Worm (Caenorhabditis elegans) whole organism, young adult: Measurements from ENCODE around the gene F56H9.9.

ENCODE experiments used
- F37B4.10 ChIP-seq: fragments of 200-800 bp; sonication (Bioruptor generic); IDR thresholded peaks from 2 replicates; pipeline ENCODE4 v1.3.6; 2022; ENCODE audit warnings: missing genetic modification characterization, missing compliant biosample characterization
- F57A8.1 ChIP-seq: fragments of 200-800 bp; sonication (Bioruptor generic); optimal IDR thresholded peaks from 2 replicates; lab custom pipeline; 2018; ENCODE audit warnings: mild to moderate bottlenecking, missing genetic modification characterization, moderate library complexity, missing compliant biosample characterization
- K12H6.12 ChIP-seq: fragments of 200-800 bp; sonication (Bioruptor generic); optimal IDR thresholded peaks from 2 replicates; lab custom pipeline; 2018; ENCODE audit warnings: mild to moderate bottlenecking, missing genetic modification characterization, missing compliant biosample characterization
- ama-1 ChIP-seq, 3 experiments: fragments of 150-350 bp in 1 of 3; sonication (generic microtip) in 2 of 3; optimal IDR thresholded peaks; 2 replicates each; lab custom pipeline; 2014 to 2018; ENCODE audit warnings: missing biosample characterization in 2 of 3, missing genetic modification characterization in 2 of 3, missing genetic modification reagents in 2 of 3
- egrh-3 ChIP-seq: fragments of 200-800 bp; sonication (Bioruptor generic); IDR thresholded peaks from 2 replicates; pipeline ENCODE4 v1.3.6; 2022; ENCODE audit warnings: missing genetic modification reagents, missing genetic modification characterization, missing compliant biosample characterization
- let-526 ChIP-seq: fragments of 200-800 bp; sonication (Bioruptor generic); IDR thresholded peaks from 2 replicates; pipeline ENCODE4 v1.3.6; 2022; ENCODE audit warnings: missing genetic modification reagents, missing genetic modification characterization, missing compliant biosample characterization
- lir-1 ChIP-seq: fragments of 200-800 bp; sonication (Bioruptor generic); conservative IDR thresholded peaks from 2 replicates; pipeline ENCODE4 v1.3.6; 2022; ENCODE audit warnings: missing genetic modification reagents, missing genetic modification characterization, missing compliant biosample characterization
- mes-4 ChIP-seq: sonication (generic microtip); optimal IDR thresholded peaks from 2 replicates; lab custom pipeline; 2016; ENCODE audit warnings: missing genotype, missing genetic modification characterization, missing compliant biosample characterization
- rpc-1 ChIP-seq, 2 experiments: fragments of 150-350 bp in 1 of 2; sonication (generic microtip) in 1 of 2; optimal IDR thresholded peaks; 2 replicates each; lab custom pipeline; 2014 to 2018; ENCODE audit warnings: missing biosample characterization in 1 of 2, missing genetic modification characterization in 1 of 2, missing genetic modification reagents in 1 of 2, missing genotype in 1 of 2
- snpc-3.4 ChIP-seq: sonication (generic microtip); optimal IDR thresholded peaks from 2 replicates; lab custom pipeline; 2017; ENCODE audit warnings: missing genetic modification characterization, mild to moderate bottlenecking, missing compliant biosample characterization, antibody characterized with exemption, moderate library complexity, missing genotype, missing genetic modification reagents
- somi-1 ChIP-seq: fragments of 200-800 bp; sonication (Bioruptor generic); optimal IDR thresholded peaks from 2 replicates; lab custom pipeline; 2018; ENCODE audit warnings: mild to moderate bottlenecking, missing genetic modification characterization, missing compliant biosample characterization
- sptf-2 ChIP-seq: fragments of 200-800 bp; sonication (Bioruptor generic); optimal IDR thresholded peaks from 2 replicates; lab custom pipeline; 2018; ENCODE audit warnings: mild to moderate bottlenecking, missing genetic modification characterization, missing compliant biosample characterization

DNA sequence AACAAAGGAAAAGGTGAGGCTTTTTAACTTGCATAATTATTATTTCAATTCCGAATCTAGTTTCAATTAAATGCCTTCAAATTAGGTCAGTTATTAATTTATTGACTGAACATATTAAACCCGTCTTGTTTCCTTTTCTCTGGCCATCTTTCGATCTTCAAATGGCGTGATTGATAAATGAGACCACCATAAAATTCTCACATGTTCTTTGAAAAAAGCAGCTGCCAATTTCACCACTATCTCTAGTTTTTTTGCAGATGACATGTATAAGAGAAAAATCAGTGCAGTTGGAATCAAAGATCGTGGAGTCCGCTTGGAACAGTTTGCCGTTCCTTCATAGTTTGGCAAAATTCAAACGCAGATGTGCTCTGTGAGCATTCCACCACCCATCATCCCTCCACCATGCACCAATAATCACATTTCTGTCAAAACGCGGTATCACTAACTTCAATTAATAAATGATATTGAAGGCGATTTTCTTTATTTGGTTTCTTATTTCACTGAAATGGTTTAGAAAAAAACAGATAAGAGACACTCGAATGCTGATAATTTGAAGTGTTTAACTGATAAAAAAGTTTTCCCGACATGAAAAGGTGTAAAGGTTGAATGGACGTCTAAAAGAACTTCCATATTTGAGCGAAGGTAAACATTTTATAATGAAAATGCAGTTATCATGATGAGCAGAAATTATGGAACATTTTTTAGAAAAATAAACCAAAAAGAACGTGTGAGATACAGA, 13.7 kb upstream of the F56H9.9 start:
- TF ChIP-seq rpc-1 (optimal IDR thresholded peaks at IDR 0.05; lab: Kevin White, UChicago): no peak
- TF ChIP-seq rpc-1 (tag; optimal IDR thresholded peaks at IDR 0.05; lab: Kevin White, UChicago): no peak
- no peak for TF ChIP-seq somi-1 (GFP tag; lab: Kevin White, UChicago)
- no peak for TF ChIP-seq lir-1
- no peak for TF ChIP-seq sptf-2 (GFP tag; lab: Kevin White, UChicago)
- TF ChIP-seq K12H6.12 (tag; lab: Kevin White, UChicago): no peak
- TF ChIP-seq ama-1 (optimal IDR thresholded peaks at IDR 0.05; lab: Kevin White, UChicago): no peak
- TF ChIP-seq ama-1 (GFP tag; optimal IDR thresholded peaks at IDR 0.05; lab: Kevin White, UChicago): no peak
- TF ChIP-seq F37B4.10: no peak
- TF ChIP-seq egrh-3 (GFP tag; lab: Robert Waterston, UW): no peak
- no peak for TF ChIP-seq snpc-3.4 (tag; lab: Kevin White, UChicago)
- TF ChIP-seq let-526: no peak
- TF ChIP-seq mes-4: no peak
- TF ChIP-seq F57A8.1 (GFP tag; lab: Kevin White, UChicago): no peak
